Fruit fly (Drosophila melanogaster) whole organism, wandering third instar larva: Measurements from ENCODE around the gene CG17260.

Experiments used
- Dfd ChIP-seq: fragments of >200 bp; optimal IDR thresholded peaks from 2 replicates; lab custom pipeline; 2017; ENCODE audit warnings: missing biosample characterization, missing genetic modification characterization
- h ChIP-seq: fragments of 200-800 bp; sonication (Bioruptor generic); optimal IDR thresholded peaks from 3 replicates; lab custom pipeline; 2016; ENCODE audit warnings: missing biosample characterization, mild to moderate bottlenecking, missing genetic modification characterization
- rgr ChIP-seq: fragments of 200-800 bp; sonication (Bioruptor generic); optimal IDR thresholded peaks from 3 replicates; lab custom pipeline; 2016; ENCODE audit warnings: missing biosample characterization, mild to moderate bottlenecking, missing genetic modification characterization
- usp ChIP-seq: fragments of >200 bp; optimal IDR thresholded peaks from 2 replicates; lab custom pipeline; 2017; ENCODE audit warnings: missing biosample characterization, missing genetic modification characterization

dm6 chr2L:2993702-2994101, 43.3 kb upstream of the CG17260 start:
- TF ChIP-seq rgr (GFP tag; lab: Kevin White, UChicago) (no peak), Dfd (GFP tag; lab: Kevin White, UChicago) (no peak), usp (GFP tag; lab: Kevin White, UChicago) (no peak), h (GFP tag; lab: Kevin White, UChicago) (no peak)
